Worm (Caenorhabditis elegans) whole organism, young adult: ENCODE results near the gene scav-1.

Source experiments
- C17E4.6 ChIP-seq: fragments of 200-800 bp; sonication (Bioruptor generic); IDR thresholded peaks from 2 replicates; pipeline ENCODE4 v1.3.6; 2022; ENCODE audit warnings: missing genetic modification reagents, missing genetic modification characterization, missing compliant biosample characterization
- F22D6.2 ChIP-seq: sonication (generic microtip); optimal IDR thresholded peaks from 2 replicates; lab custom pipeline; 2016; ENCODE audit warnings: mild to moderate bottlenecking, missing genetic modification characterization, missing compliant biosample characterization
- F37B4.10 ChIP-seq: fragments of 200-800 bp; sonication (Bioruptor generic); IDR thresholded peaks from 2 replicates; pipeline ENCODE4 v1.3.6; 2022; ENCODE audit warnings: missing genetic modification characterization, missing compliant biosample characterization
- F52B5.7 ChIP-seq: sonication (generic microtip); optimal IDR thresholded peaks from 2 replicates; lab custom pipeline; 2016; ENCODE audit warnings: mild to moderate bottlenecking, missing genetic modification characterization, missing compliant biosample characterization
- F55B11.4 ChIP-seq: sonication (generic microtip); optimal IDR thresholded peaks from 2 replicates; lab custom pipeline; 2016; ENCODE audit warnings: missing compliant biosample characterization, missing genetic modification characterization, borderline replicate concordance; ENCODE audit not compliant: insufficient read depth
- K11D2.4 ChIP-seq: fragments of 200-800 bp; sonication (Bioruptor generic); IDR thresholded peaks from 2 replicates; pipeline ENCODE4 v1.3.6; 2022; ENCODE audit warnings: missing genetic modification reagents, missing genetic modification characterization, missing compliant biosample characterization
- K12H6.12 ChIP-seq: fragments of 200-800 bp; sonication (Bioruptor generic); optimal IDR thresholded peaks from 2 replicates; lab custom pipeline; 2018; ENCODE audit warnings: mild to moderate bottlenecking, missing genetic modification characterization, missing compliant biosample characterization
- ZK185.1 ChIP-seq: sonication (generic microtip); optimal IDR thresholded peaks from 2 replicates; lab custom pipeline; 2016; ENCODE audit warnings: mild to moderate bottlenecking, missing genetic modification characterization, missing compliant biosample characterization; ENCODE audit not compliant: poor library complexity, severe bottlenecking
- ama-1 ChIP-seq, 3 experiments: fragments of 150-350 bp in 1 of 3; sonication (generic microtip) in 2 of 3; optimal IDR thresholded peaks; 2 replicates each; lab custom pipeline; 2014 to 2018; ENCODE audit warnings: missing biosample characterization in 2 of 3, missing genetic modification characterization in 2 of 3, missing genetic modification reagents in 2 of 3
- aptf-3 ChIP-seq: fragments of 200-800 bp; sonication (Bioruptor generic); IDR thresholded peaks from 2 replicates; pipeline ENCODE4 v1.3.6; 2022; ENCODE audit warnings: missing genetic modification characterization, missing compliant biosample characterization
- athp-1 ChIP-seq: sonication (generic microtip); optimal IDR thresholded peaks from 2 replicates; lab custom pipeline; 2017; ENCODE audit warnings: mild to moderate bottlenecking, missing genetic modification characterization, missing compliant biosample characterization
- attf-3 ChIP-seq: fragments of 200-800 bp; sonication (Bioruptor generic); conservative IDR thresholded peaks from 2 replicates; pipeline ENCODE4 v1.3.6; 2022; ENCODE audit warnings: missing genetic modification reagents, missing genetic modification characterization, missing compliant biosample characterization
- ccch-3 ChIP-seq: fragments of 200-800 bp; sonication (Bioruptor generic); optimal IDR thresholded peaks from 2 replicates; lab custom pipeline; 2018; ENCODE audit warnings: mild to moderate bottlenecking, missing genetic modification characterization, missing compliant biosample characterization
- cebp-1 ChIP-seq, 2 experiments: fragments of 200-800 bp in 1 of 2; sonication (Bioruptor generic) in 1 of 2; sonication (generic microtip) in 1 of 2; IDR thresholded peaks in 1 of 2; optimal IDR thresholded peaks in 1 of 2; 2 replicates each; pipeline versions ENCODE4 v1.3.6 to Lab custom; 2017 to 2022; ENCODE audit warnings: missing compliant biosample characterization in 2 of 2, missing genetic modification characterization in 2 of 2, mild to moderate bottlenecking in 1 of 2, missing genetic modification reagents in 1 of 2, moderate library complexity in 1 of 2
- ceh-27 ChIP-seq: fragments of 200-800 bp; sonication (Bioruptor generic); optimal IDR thresholded peaks from 2 replicates; lab custom pipeline; 2018; ENCODE audit warnings: mild to moderate bottlenecking, missing genetic modification characterization, moderate library complexity, missing compliant biosample characterization
- ceh-58 ChIP-seq: fragments of 200-800 bp; sonication (Bioruptor generic); IDR thresholded peaks from 2 replicates; pipeline ENCODE4 v1.3.6; 2022; ENCODE audit warnings: missing genetic modification characterization, missing compliant biosample characterization
- die-1 ChIP-seq: sonication (generic microtip); optimal IDR thresholded peaks from 2 replicates; lab custom pipeline; 2016; ENCODE audit warnings: missing genotype, mild to moderate bottlenecking, missing genetic modification characterization, missing compliant biosample characterization
- efl-1 ChIP-seq: fragments of 150-350 bp; optimal IDR thresholded peaks from 2 replicates; lab custom pipeline; 2014; ENCODE audit warnings: missing biosample characterization, missing genetic modification reagents, missing genetic modification characterization
- egl-18 ChIP-seq: fragments of 200-800 bp; sonication (Bioruptor generic); IDR thresholded peaks from 2 replicates; pipeline ENCODE4 v1.3.6; 2022; ENCODE audit warnings: missing genetic modification reagents, missing genetic modification characterization, missing compliant biosample characterization
- egrh-3 ChIP-seq: fragments of 200-800 bp; sonication (Bioruptor generic); IDR thresholded peaks from 2 replicates; pipeline ENCODE4 v1.3.6; 2022; ENCODE audit warnings: missing genetic modification reagents, missing genetic modification characterization, missing compliant biosample characterization
- ekl-4 ChIP-seq: fragments of 200-800 bp; sonication (Bioruptor generic); IDR thresholded peaks from 2 replicates; pipeline ENCODE4 v1.3.6; 2022; ENCODE audit warnings: missing genetic modification reagents, missing genetic modification characterization, missing compliant biosample characterization
- fkh-3 ChIP-seq: sonication (generic microtip); optimal IDR thresholded peaks from 2 replicates; lab custom pipeline; 2016; ENCODE audit warnings: mild to moderate bottlenecking, missing genetic modification characterization, missing compliant biosample characterization
- hmg-1.2 ChIP-seq: fragments of 200-800 bp; sonication (Bioruptor generic); IDR thresholded peaks from 2 replicates; pipeline ENCODE4 v1.3.6; 2022; ENCODE audit warnings: missing genetic modification reagents, missing genetic modification characterization, missing compliant biosample characterization
- let-526 ChIP-seq: fragments of 200-800 bp; sonication (Bioruptor generic); IDR thresholded peaks from 2 replicates; pipeline ENCODE4 v1.3.6; 2022; ENCODE audit warnings: missing genetic modification reagents, missing genetic modification characterization, missing compliant biosample characterization
- madf-6 ChIP-seq: fragments of 200-800 bp; sonication (Bioruptor generic); IDR thresholded peaks from 2 replicates; pipeline ENCODE4 v1.3.6; 2022; ENCODE audit warnings: missing genetic modification reagents, missing genetic modification characterization, missing compliant biosample characterization
- madf-8 ChIP-seq: fragments of 200-800 bp; sonication (Bioruptor generic); conservative IDR thresholded peaks from 2 replicates; pipeline ENCODE4 v1.3.6; 2022; ENCODE audit warnings: missing genetic modification reagents, missing genetic modification characterization, missing compliant biosample characterization
- nhr-120 ChIP-seq: fragments of 200-800 bp; sonication (Bioruptor generic); IDR thresholded peaks from 2 replicates; pipeline ENCODE4 v1.3.6; 2022; ENCODE audit warnings: missing genetic modification characterization, missing compliant biosample characterization
- nhr-27 ChIP-seq: fragments of 200-800 bp; sonication (Bioruptor generic); optimal IDR thresholded peaks from 2 replicates; lab custom pipeline; 2018; ENCODE audit warnings: mild to moderate bottlenecking, missing genetic modification characterization, moderate library complexity, missing compliant biosample characterization
- nhr-80 ChIP-seq: sonication (generic microtip); optimal IDR thresholded peaks from 2 replicates; lab custom pipeline; 2016; ENCODE audit warnings: missing genetic modification characterization, missing compliant biosample characterization
- nhr-90 ChIP-seq: sonication (generic microtip); optimal IDR thresholded peaks from 2 replicates; lab custom pipeline; 2016; ENCODE audit warnings: missing genotype, mild to moderate bottlenecking, missing genetic modification characterization, missing compliant biosample characterization
- pbrm-1 ChIP-seq: fragments of 200-800 bp; sonication (Bioruptor generic); IDR thresholded peaks from 2 replicates; pipeline ENCODE4 v1.3.6; 2022; ENCODE audit warnings: missing genetic modification reagents, missing genetic modification characterization, missing compliant biosample characterization
- pha-4 ChIP-seq: fragments of 150-350 bp; sonication (generic microtip); optimal IDR thresholded peaks from 2 replicates; lab custom pipeline; 2014; ENCODE audit warnings: missing biosample characterization, missing genetic modification reagents, missing genetic modification characterization
- rpc-1 ChIP-seq, 2 experiments: fragments of 150-350 bp in 1 of 2; sonication (generic microtip) in 1 of 2; optimal IDR thresholded peaks; 2 replicates each; lab custom pipeline; 2014 to 2018; ENCODE audit warnings: missing biosample characterization in 1 of 2, missing genetic modification characterization in 1 of 2, missing genetic modification reagents in 1 of 2, missing genotype in 1 of 2
- snpc-3.4 ChIP-seq: sonication (generic microtip); optimal IDR thresholded peaks from 2 replicates; lab custom pipeline; 2017; ENCODE audit warnings: missing genetic modification characterization, mild to moderate bottlenecking, missing compliant biosample characterization, antibody characterized with exemption, moderate library complexity, missing genotype, missing genetic modification reagents
- tbp1 ChIP-seq: fragments of 200-800 bp; sonication (Bioruptor generic); optimal IDR thresholded peaks from 2 replicates; lab custom pipeline; 2018; ENCODE audit warnings: mild to moderate bottlenecking, missing genetic modification characterization, missing compliant biosample characterization
- tlf-1 ChIP-seq: fragments of 200-800 bp; sonication (Bioruptor generic); optimal IDR thresholded peaks from 2 replicates; lab custom pipeline; 2018; ENCODE audit warnings: mild to moderate bottlenecking, missing genetic modification characterization, missing compliant biosample characterization
- unc-130 ChIP-seq: sonication (generic microtip); optimal IDR thresholded peaks from 2 replicates; lab custom pipeline; 2016; ENCODE audit warnings: missing genetic modification reagents, missing genetic modification characterization, missing compliant biosample characterization
- xnd-1 ChIP-seq: sonication (generic microtip); optimal IDR thresholded peaks from 2 replicates; lab custom pipeline; 2016; ENCODE audit warnings: missing genotype, missing genetic modification reagents, missing genetic modification characterization, missing compliant biosample characterization
- zfh-2 ChIP-seq: fragments of 200-800 bp; sonication (Bioruptor generic); conservative IDR thresholded peaks from 2 replicates; pipeline ENCODE4 v1.3.6; 2022; ENCODE audit warnings: missing genetic modification reagents, missing genetic modification characterization, missing compliant biosample characterization
- ztf-25 ChIP-seq: fragments of 200-800 bp; sonication (Bioruptor generic); IDR thresholded peaks from 2 replicates; pipeline ENCODE4 v1.3.6; 2022; ENCODE audit warnings: missing genetic modification reagents, missing genetic modification characterization, missing compliant biosample characterization

scav-1 gene

DNA sequence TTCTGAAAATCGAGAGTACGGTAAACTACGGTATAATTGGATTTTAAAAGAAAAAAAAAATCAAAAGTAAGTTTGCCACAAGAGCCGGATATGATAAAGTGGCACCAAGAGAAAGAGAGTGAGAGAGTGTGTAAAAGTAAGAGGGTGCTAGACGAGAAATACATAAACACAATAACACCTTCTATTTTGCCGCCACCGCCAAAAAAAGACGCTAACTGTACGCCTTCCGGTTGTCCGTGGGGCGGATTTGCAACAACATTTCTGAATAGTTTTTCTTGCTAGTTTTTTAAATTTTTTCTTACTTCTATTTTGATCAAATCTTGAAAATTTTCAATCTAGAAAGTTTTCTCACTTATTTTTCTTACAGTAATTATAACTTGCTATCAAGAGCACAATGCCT is 27.7 kb downstream of the scav-1 start, which contains the start of gene F35C8.8:
TSS of gene F35C8.8 (minus strand) at position 2 of the 400 bp plus-strand sequence.
- TF ChIP-seq madf-8 (GFP tag; lab: Robert Waterston, UW) (peak; percentile 27; the same call in 1 of the 2 replicates), xnd-1 (tag; lab: Kevin White, UChicago) (peak; percentile 7), hmg-1.2 (GFP tag; lab: Robert Waterston, UW) (peak; percentile 48), F37B4.10 (GFP tag; lab: Robert Waterston, UW) (no peak), madf-6 (GFP tag; lab: Robert Waterston, UW) (peak; percentile 80), ama-1 (optimal IDR thresholded peaks at IDR 0.05; lab: Kevin White, UChicago) (no peak), ama-1 (GFP tag; optimal IDR thresholded peaks at IDR 0.05; lab: Kevin White, UChicago) (no peak), efl-1 (peak; percentile 66)
- TF ChIP-seq, all 124 proteins: peak for 5

DNA sequence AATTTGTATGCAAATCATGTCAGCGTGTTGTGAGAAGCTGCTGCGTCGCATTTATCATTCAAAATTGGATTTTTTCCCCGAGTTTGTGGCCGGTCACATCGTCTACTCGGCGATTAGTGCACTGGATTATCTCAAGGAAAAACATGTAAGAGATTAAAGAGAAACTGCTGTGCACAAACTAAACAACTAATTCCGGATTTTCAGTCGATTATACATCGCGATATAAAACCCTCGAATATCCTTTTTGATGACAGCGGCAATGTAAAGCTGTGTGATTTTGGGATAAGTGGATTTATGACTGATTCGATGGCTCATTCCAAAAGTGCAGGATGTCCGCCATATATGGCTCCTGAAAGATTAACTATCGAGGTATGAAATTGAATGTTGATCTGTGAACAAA is 29.8 kb downstream of the scav-1 start:
- TF ChIP-seq F22D6.2 (tag; lab: Kevin White, UChicago) (no peak), aptf-3 (GFP tag; lab: Robert Waterston, UW) (no peak), zfh-2 (no peak), egl-18 (no peak), nhr-120 (GFP tag; lab: Robert Waterston, UW) (no peak), unc-130 (GFP tag; lab: Kevin White, UChicago) (no peak), ceh-58 (GFP tag; lab: Robert Waterston, UW) (no peak), C17E4.6 (no peak), K12H6.12 (tag; lab: Kevin White, UChicago) (no peak), efl-1 (no peak), nhr-27 (tag; lab: Kevin White, UChicago) (no peak), xnd-1 (tag; lab: Kevin White, UChicago) (no peak), ekl-4 (GFP tag; lab: Robert Waterston, UW) (no peak), athp-1 (tag; lab: Kevin White, UChicago) (no peak), K11D2.4 (GFP tag; lab: Robert Waterston, UW) (no peak), F37B4.10 (GFP tag; lab: Robert Waterston, UW) (no peak), nhr-80 (tag; lab: Kevin White, UChicago) (no peak), pha-4 (tag; lab: Kevin White, UChicago) (no peak)

DNA sequence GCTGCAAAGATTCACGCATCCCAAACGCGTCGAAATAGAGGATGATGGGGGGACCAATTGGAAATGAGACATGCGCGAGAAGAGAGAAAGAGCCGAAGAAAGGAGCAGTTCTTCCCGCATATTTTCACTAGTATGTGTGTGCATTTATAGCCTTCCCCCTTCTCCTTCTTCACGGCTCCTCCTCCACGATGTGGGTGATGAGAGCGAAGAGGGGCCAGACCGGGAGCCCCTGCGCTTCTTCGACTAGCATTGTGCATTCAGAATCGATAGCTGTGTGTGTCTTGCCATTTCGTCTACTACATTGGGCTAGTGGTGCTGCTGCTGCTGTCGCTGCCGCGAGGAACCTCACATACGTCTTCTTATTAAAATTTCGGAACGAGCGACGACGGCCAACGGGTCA is 32.2 kb downstream of the scav-1 start, which contains the start of gene jkk-1:
TSS of gene jkk-1 (plus strand) at position 249 of the 400 bp plus-strand sequence.
- TF ChIP-seq C17E4.6 (no peak), madf-6 (GFP tag; lab: Robert Waterston, UW) (no peak), snpc-3.4 (tag; lab: Kevin White, UChicago) (no peak), nhr-90 (tag; lab: Kevin White, UChicago) (no peak), ceh-27 (GFP tag; lab: Kevin White, UChicago) (peak; percentile 8), ZK185.1 (no peak), egrh-3 (GFP tag; lab: Robert Waterston, UW) (0 out of 2 replicates have a peak, but pooled peaks have one; percentile 5), zfh-2 (peak; percentile 73), F52B5.7 (tag; lab: Kevin White, UChicago) (no peak), F55B11.4 (tag; lab: Kevin White, UChicago) (no peak), tlf-1 (no peak), attf-3 (GFP tag; lab: Robert Waterston, UW) (no peak), cebp-1 (GFP tag; IDR thresholded peaks at IDR 0.05; lab: Robert Waterston, UW) (no peak), cebp-1 (tag; optimal IDR thresholded peaks at IDR 0.05; lab: Kevin White, UChicago) (peak; percentile 51), die-1 (tag; lab: Kevin White, UChicago) (no peak), tbp1 (GFP tag; lab: Kevin White, UChicago) (no peak), ztf-25 (no peak), unc-130 (GFP tag; lab: Kevin White, UChicago) (no peak), pbrm-1 (GFP tag; lab: Robert Waterston, UW) (no peak), let-526 (no peak), ccch-3 (no peak), fkh-3 (tag; lab: Kevin White, UChicago) (peak; percentile 47), rpc-1 (optimal IDR thresholded peaks at IDR 0.05; lab: Kevin White, UChicago) (no peak), rpc-1 (tag; optimal IDR thresholded peaks at IDR 0.05; lab: Kevin White, UChicago) (no peak)
